Worm (Caenorhabditis elegans) whole organism, late embryonic: ENCODE results near the gene C07G3.15.

ENCODE experiments used
- T23F11.4 ChIP-seq: fragments of 200-800 bp; sonication (Bioruptor generic); optimal IDR thresholded peaks from 2 replicates; lab custom pipeline; 2018; ENCODE audit warnings: mild to moderate bottlenecking, missing genetic modification characterization, missing compliant biosample characterization
- hlh-30 ChIP-seq: sonication (generic microtip); optimal IDR thresholded peaks from 2 replicates; lab custom pipeline; 2017; ENCODE audit warnings: antibody characterized with exemption, missing genetic modification characterization, missing compliant biosample characterization; ENCODE audit not compliant: insufficient read depth
- lin-11 ChIP-seq: fragments of 200-800 bp; sonication (Bioruptor generic); optimal IDR thresholded peaks from 2 replicates; lab custom pipeline; 2018; ENCODE audit warnings: mild to moderate bottlenecking, missing genetic modification characterization, missing compliant biosample characterization
- nhr-11 ChIP-seq: fragments of 150-350 bp; optimal IDR thresholded peaks from 2 replicates; lab custom pipeline; 2014; ENCODE audit warnings: missing biosample characterization, missing genetic modification characterization

DNA sequence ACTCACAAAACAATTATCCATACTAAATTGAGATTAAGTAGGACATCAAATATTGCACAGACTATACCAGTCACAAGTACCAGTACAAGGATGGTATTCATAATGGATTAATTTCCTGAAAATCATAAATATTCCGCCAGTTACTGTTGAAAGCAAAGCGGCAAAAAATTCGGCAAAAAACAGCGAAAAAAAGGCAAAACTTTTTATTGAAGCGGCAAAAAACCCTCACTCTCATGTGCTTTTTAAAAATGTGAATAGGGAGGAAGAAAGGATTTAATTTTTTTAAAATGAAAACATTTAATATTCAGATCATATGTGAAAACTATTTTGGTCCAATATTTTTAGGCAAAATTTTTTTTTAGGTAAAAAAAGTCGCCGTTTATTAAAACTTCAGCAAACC lies 26.0 kb downstream of the C07G3.15 start, which contains the start of gene srbc-29:
- no peak for TF ChIP-seq T23F11.4 (GFP tag; lab: Kevin White, UChicago)
- TF ChIP-seq hlh-30 (tag; lab: Kevin White, UChicago), result no peak
- TF ChIP-seq nhr-11 (tag; lab: Kevin White, UChicago), result no peak
- TF ChIP-seq lin-11 (tag; lab: Kevin White, UChicago), result no peak
